Fruit fly (Drosophila melanogaster) whole organism, embryonic: ENCODE measurements around the gene fend.

Experiments
- Asciz ChIP-seq: fragments of 200-800 bp; sonication (Bioruptor generic); optimal IDR thresholded peaks from 2 replicates; lab custom pipeline; 2017; ENCODE audit warnings: missing biosample characterization, mild to moderate bottlenecking, missing genetic modification characterization, missing genetic modification reagents
- CG10274 ChIP-seq: fragments of 200-800 bp; sonication (Bioruptor generic); optimal IDR thresholded peaks from 3 replicates; lab custom pipeline; 2017; ENCODE audit warnings: missing biosample characterization, mild to moderate bottlenecking, missing genetic modification characterization
- CG12942 ChIP-seq: fragments of 200-800 bp; sonication (Bioruptor generic); optimal IDR thresholded peaks from 3 replicates; lab custom pipeline; 2016; ENCODE audit warnings: missing biosample characterization, missing genetic modification characterization
- CG16863 ChIP-seq: fragments of 200-800 bp; sonication (Bioruptor generic); optimal IDR thresholded peaks from 3 replicates; lab custom pipeline; 2016; ENCODE audit warnings: missing biosample characterization, missing genetic modification characterization
- CG17186 ChIP-seq: fragments of 200-800 bp; sonication (Bioruptor generic); optimal IDR thresholded peaks from 3 replicates; lab custom pipeline; 2017; ENCODE audit warnings: missing biosample characterization, missing genetic modification reagents, missing genetic modification characterization
- CG17385 ChIP-seq: fragments of 200-800 bp; sonication (Bioruptor generic); optimal IDR thresholded peaks from 3 replicates; lab custom pipeline; 2018; ENCODE audit warnings: missing biosample characterization, mild to moderate bottlenecking, missing genetic modification characterization
- CG1832 ChIP-seq: fragments of 200-800 bp; sonication (Bioruptor generic); optimal IDR thresholded peaks from 2 replicates; lab custom pipeline; 2017; ENCODE audit warnings: missing biosample characterization, mild to moderate bottlenecking, missing genetic modification characterization, inconsistent platforms
- CG3163 ChIP-seq: fragments of 200-800 bp; sonication (Bioruptor generic); optimal IDR thresholded peaks from 3 replicates; lab custom pipeline; 2016; ENCODE audit warnings: missing biosample characterization, missing genetic modification characterization
- CG32532 ChIP-seq: fragments of 200-800 bp; sonication (Bioruptor generic); IDR thresholded peaks from 2 replicates; pipeline ENCODE4 v1.3.6; 2022; ENCODE audit warnings: missing biosample characterization, missing genetic modification characterization
- CG32772 ChIP-seq: fragments of 200-800 bp; sonication (Bioruptor generic); IDR thresholded peaks from 2 replicates; pipeline ENCODE4 v1.3.6; 2022; ENCODE audit warnings: missing biosample characterization, missing genetic modification characterization
- CG34376 ChIP-seq: fragments of 200-800 bp; sonication (Bioruptor generic); optimal IDR thresholded peaks from 2 replicates; lab custom pipeline; 2018; ENCODE audit warnings: missing biosample characterization, mild to moderate bottlenecking, missing genetic modification characterization
- CG4730 ChIP-seq: fragments of 200-800 bp; sonication (Bioruptor generic); IDR thresholded peaks from 2 replicates; pipeline ENCODE4 v1.3.6; 2022; ENCODE audit warnings: missing biosample characterization, missing genetic modification characterization
- CG5180 ChIP-seq: fragments of 200-800 bp; sonication (Bioruptor generic); optimal IDR thresholded peaks from 3 replicates; lab custom pipeline; 2017; ENCODE audit warnings: missing biosample characterization, missing genetic modification characterization, mild to moderate bottlenecking, moderate library complexity, missing genetic modification reagents
- CG5953 ChIP-seq: fragments of 200-800 bp; sonication (Bioruptor generic); IDR thresholded peaks from 2 replicates; pipeline ENCODE4 v1.3.6; 2022; ENCODE audit warnings: missing biosample characterization, missing genetic modification characterization
- CG6654 ChIP-seq: fragments of 200-800 bp; sonication (Bioruptor generic); optimal IDR thresholded peaks from 2 replicates; lab custom pipeline; 2017; ENCODE audit warnings: missing biosample characterization, mild to moderate bottlenecking, missing genetic modification characterization
- CG6813 ChIP-seq: fragments of 200-800 bp; sonication (Bioruptor generic); optimal IDR thresholded peaks from 2 replicates; lab custom pipeline; 2017; ENCODE audit warnings: missing biosample characterization, missing genetic modification characterization, mild to moderate bottlenecking, moderate library complexity, missing genetic modification reagents
- CG7556 ChIP-seq: fragments of 200-800 bp; sonication (Bioruptor generic); optimal IDR thresholded peaks from 2 replicates; lab custom pipeline; 2017; ENCODE audit warnings: missing biosample characterization, mild to moderate bottlenecking, missing genetic modification characterization
- CG8924 ChIP-seq: fragments of 200-800 bp; optimal IDR thresholded peaks from 3 replicates; lab custom pipeline; 2019; ENCODE audit warnings: missing biosample characterization, mild to moderate bottlenecking, missing genetic modification characterization, moderate library complexity
- Chrac-16 ChIP-seq: fragments of 200-800 bp; sonication (Bioruptor generic); optimal IDR thresholded peaks from 3 replicates; lab custom pipeline; 2016; ENCODE audit warnings: missing biosample characterization, missing genetic modification characterization
- Dbx ChIP-seq: fragments of 200-800 bp; sonication (Bioruptor generic); IDR thresholded peaks from 3 replicates; pipeline ENCODE4 v1.3.6; 2022; ENCODE audit warnings: missing biosample characterization, missing genetic modification characterization
- Dp ChIP-seq: fragments of 200-800 bp; sonication (Bioruptor generic); optimal IDR thresholded peaks from 2 replicates; lab custom pipeline; 2018; ENCODE audit warnings: missing biosample characterization, mild to moderate bottlenecking, missing genetic modification characterization, moderate library complexity
- GATAe ChIP-seq: fragments of 200-800 bp; sonication (Bioruptor generic); conservative IDR thresholded peaks from 2 replicates; pipeline ENCODE4 v1.3.6; 2022; ENCODE audit warnings: missing biosample characterization, missing genetic modification characterization
- HLH3B ChIP-seq: fragments of 200-800 bp; sonication (Bioruptor generic); IDR thresholded peaks from 2 replicates; pipeline ENCODE4 v1.3.6; 2022; ENCODE audit warnings: missing biosample characterization, missing genetic modification characterization
- Hr3 ChIP-seq: fragments of 200-800 bp; sonication (Bioruptor generic); optimal IDR thresholded peaks from 3 replicates; lab custom pipeline; 2016; ENCODE audit warnings: missing biosample characterization, missing genetic modification characterization
- Mes4 ChIP-seq: fragments of 200-800 bp; sonication (Bioruptor generic); optimal IDR thresholded peaks from 2 replicates; lab custom pipeline; 2016; ENCODE audit warnings: missing biosample characterization, missing genetic modification characterization
- ab ChIP-seq: fragments of 200-800 bp; sonication (Bioruptor generic); optimal IDR thresholded peaks from 2 replicates; lab custom pipeline; 2016; ENCODE audit warnings: missing biosample characterization, missing genetic modification characterization
- ac ChIP-seq: fragments of 200-800 bp; sonication (Bioruptor generic); optimal IDR thresholded peaks from 3 replicates; lab custom pipeline; 2017; ENCODE audit warnings: missing biosample characterization, mild to moderate bottlenecking, missing genetic modification characterization
- bab2 ChIP-seq: fragments of 200-800 bp; sonication (Bioruptor generic); optimal IDR thresholded peaks from 2 replicates; lab custom pipeline; 2016; ENCODE audit warnings: missing biosample characterization, missing genetic modification characterization
- bcd ChIP-seq: fragments of 200-800 bp; sonication (Bioruptor generic); optimal IDR thresholded peaks from 2 replicates; lab custom pipeline; 2017; ENCODE audit warnings: missing biosample characterization, mild to moderate bottlenecking, missing genetic modification characterization
- bsh ChIP-seq, 2 experiments: fragments of 200-800 bp; sonication (Bioruptor generic); optimal IDR thresholded peaks; 2 replicates each; lab custom pipeline; 2017 to 2018; ENCODE audit warnings: mild to moderate bottlenecking in 2 of 2, missing biosample characterization in 2 of 2, missing genetic modification characterization in 2 of 2, moderate library complexity in 1 of 2
- cas ChIP-seq: fragments of 200-800 bp; sonication (Bioruptor generic); IDR thresholded peaks from 2 replicates; pipeline ENCODE4 v1.3.6; 2022; ENCODE audit warnings: missing biosample characterization, missing genetic modification characterization
- croc ChIP-seq: fragments of 200-800 bp; sonication (Bioruptor generic); conservative IDR thresholded peaks from 3 replicates; pipeline ENCODE4 v1.3.6; 2022; ENCODE audit warnings: missing biosample characterization, missing genetic modification characterization
- ewg ChIP-seq: fragments of 200-800 bp; sonication (Bioruptor generic); optimal IDR thresholded peaks from 3 replicates; lab custom pipeline; 2017; ENCODE audit warnings: mild to moderate bottlenecking, missing biosample characterization, missing genetic modification reagents, missing genetic modification characterization
- fd64A ChIP-seq: fragments of 200-800 bp; sonication (Bioruptor generic); optimal IDR thresholded peaks from 3 replicates; lab custom pipeline; 2018; ENCODE audit warnings: missing biosample characterization, mild to moderate bottlenecking, missing genetic modification characterization
- fd96Cb ChIP-seq: fragments of 200-800 bp; sonication (Bioruptor generic); optimal IDR thresholded peaks from 2 replicates; lab custom pipeline; 2018; ENCODE audit warnings: missing biosample characterization, mild to moderate bottlenecking, missing genetic modification characterization, moderate library complexity
- gro ChIP-seq: fragments of 200-800 bp; sonication (Bioruptor generic); optimal IDR thresholded peaks from 2 replicates; lab custom pipeline; 2016; ENCODE audit warnings: missing biosample characterization, missing genetic modification characterization
- ken ChIP-seq: fragments of 200-800 bp; sonication (Bioruptor generic); IDR thresholded peaks from 3 replicates; pipeline ENCODE4 v1.3.6; 2022; ENCODE audit warnings: missing biosample characterization, missing genetic modification characterization
- nerfin-2 ChIP-seq: fragments of 200-800 bp; sonication (Bioruptor generic); IDR thresholded peaks from 2 replicates; pipeline ENCODE4 v1.3.6; 2022; ENCODE audit warnings: missing biosample characterization, missing genetic modification characterization; ENCODE audit not compliant: partially characterized antibody
- oc ChIP-seq: fragments of 200-800 bp; sonication (Bioruptor generic); optimal IDR thresholded peaks from 2 replicates; lab custom pipeline; 2018; ENCODE audit warnings: missing biosample characterization, mild to moderate bottlenecking, missing genetic modification characterization, moderate library complexity
- peb ChIP-seq: fragments of 200-800 bp; sonication (Bioruptor generic); IDR thresholded peaks from 2 replicates; pipeline ENCODE4 v1.3.6; 2022; ENCODE audit warnings: missing biosample characterization, missing genetic modification characterization
- pfk ChIP-seq: fragments of 200-800 bp; sonication (Bioruptor generic); optimal IDR thresholded peaks from 2 replicates; lab custom pipeline; 2018; ENCODE audit warnings: missing biosample characterization, mild to moderate bottlenecking, missing genetic modification characterization, moderate library complexity
- run ChIP-seq: fragments of 200-800 bp; sonication (Bioruptor generic); optimal IDR thresholded peaks from 3 replicates; lab custom pipeline; 2018; ENCODE audit warnings: missing biosample characterization, mild to moderate bottlenecking, missing genetic modification characterization
- scrt ChIP-seq: fragments of 200-800 bp; sonication (Bioruptor generic); optimal IDR thresholded peaks from 2 replicates; lab custom pipeline; 2018; ENCODE audit warnings: missing biosample characterization, mild to moderate bottlenecking, missing genetic modification characterization, moderate library complexity
- ssp ChIP-seq: fragments of 200-800 bp; sonication (Bioruptor generic); IDR thresholded peaks from 2 replicates; pipeline ENCODE4 v1.3.6; 2022; ENCODE audit warnings: missing biosample characterization, missing genetic modification characterization
- stc ChIP-seq: fragments of 200-800 bp; sonication (Bioruptor generic); IDR thresholded peaks from 2 replicates; pipeline ENCODE4 v1.3.6; 2022; ENCODE audit warnings: missing biosample characterization, missing genetic modification characterization
- tgo ChIP-seq: fragments of 200-800 bp; sonication (Bioruptor generic); IDR thresholded peaks from 3 replicates; pipeline ENCODE4 v1.3.6; 2022; ENCODE audit warnings: missing biosample characterization, missing genetic modification characterization
- trh ChIP-seq: fragments of 200-800 bp; sonication (Bioruptor generic); optimal IDR thresholded peaks from 2 replicates; lab custom pipeline; 2016; ENCODE audit warnings: missing biosample characterization, missing genetic modification characterization
- zen2 ChIP-seq: fragments of 200-800 bp; sonication (Bioruptor generic); IDR thresholded peaks from 3 replicates; pipeline ENCODE4 v1.3.6; 2022; ENCODE audit warnings: missing biosample characterization, missing genetic modification characterization; ENCODE audit not compliant: partially characterized antibody

Gene fend

DNA sequence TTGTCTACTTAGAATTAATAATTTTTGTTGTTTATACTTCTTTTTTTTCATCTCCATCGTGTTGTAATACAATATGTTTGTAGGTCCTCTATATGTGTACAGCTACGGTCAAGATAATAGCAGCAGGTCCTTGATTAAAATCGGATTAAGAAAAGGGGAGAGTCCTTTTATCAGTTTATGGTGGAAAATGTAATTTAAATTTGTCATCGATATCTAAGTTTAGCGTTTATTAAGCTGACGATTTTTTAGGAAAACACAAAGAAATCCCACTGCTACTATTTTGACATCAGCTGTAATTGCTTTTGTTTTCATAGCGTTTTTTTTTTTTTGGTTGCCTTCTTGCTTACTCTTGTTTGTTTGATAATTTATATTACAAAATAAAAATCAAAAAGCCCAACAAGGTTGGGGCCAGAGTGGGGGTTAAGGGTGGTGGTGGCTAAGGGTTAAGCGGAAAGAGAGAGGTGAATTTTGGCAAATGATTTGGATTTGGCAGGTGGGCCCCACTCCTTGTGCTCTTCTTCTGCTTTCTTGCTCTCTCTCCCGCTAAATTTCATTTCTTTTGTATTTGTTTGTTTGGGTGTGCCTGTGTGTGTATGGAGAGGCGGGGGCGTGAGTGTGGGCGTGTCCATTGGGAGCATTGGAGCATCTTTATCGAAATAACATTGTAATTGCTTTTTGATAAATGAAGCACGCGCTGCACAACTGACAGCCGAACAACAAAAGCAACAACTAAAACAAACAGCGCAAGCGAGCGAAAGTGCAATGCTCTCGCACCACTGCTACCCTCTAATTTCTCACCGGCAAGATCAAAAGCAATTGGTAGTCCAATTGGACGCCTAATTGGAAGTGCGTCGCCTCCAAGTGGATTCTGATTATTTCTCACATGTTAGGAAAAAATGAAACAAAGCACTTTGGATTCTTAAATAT is 13.8 kb downstream of the fend start (continued):
- TF ChIP-seq tgo (no peak), Dbx (no peak), GATAe (GFP tag; lab: Robert Waterston, UW) (no peak), ac (GFP tag; lab: Kevin White, UChicago) (no peak), ewg (no peak), peb (GFP tag; lab: Robert Waterston, UW) (no peak), gro (GFP tag; lab: Kevin White, UChicago) (peak; percentile 7), pfk (GFP tag; lab: Kevin White, UChicago) (no peak), CG6813 (GFP tag; lab: Kevin White, UChicago) (peak; percentile 53), fd96Cb (tag; lab: Kevin White, UChicago) (peak; percentile 49), bcd (GFP tag; lab: Kevin White, UChicago) (peak; percentile 29), CG8924 (tag; lab: Kevin White, UChicago) (peak; percentile 57), zen2 (GFP tag; lab: Robert Waterston, UW) (no peak), CG4730 (no peak; the same call in 1 of the 2 replicates), oc (tag; lab: Kevin White, UChicago) (no peak), ab (GFP tag; lab: Kevin White, UChicago) (no peak), scrt (peak; percentile 4), nerfin-2 (GFP tag; lab: Robert Waterston, UW) (no peak), CG1832 (GFP tag; lab: Kevin White, UChicago) (no peak), Asciz (GFP tag; lab: Kevin White, UChicago) (peak; percentile 11), Chrac-16 (GFP tag; lab: Kevin White, UChicago) (no peak), CG12942 (GFP tag; lab: Kevin White, UChicago) (no peak), CG34376 (no peak), bab2 (GFP tag; lab: Kevin White, UChicago) (peak; percentile 33), CG3163 (GFP tag; lab: Kevin White, UChicago) (no peak), CG5953 (GFP tag; lab: Robert Waterston, UW) (no peak), trh (GFP tag; lab: Kevin White, UChicago) (no peak), HLH3B (GFP tag; lab: Robert Waterston, UW) (peak; percentile 20; the same call in 1 of the 2 replicates), CG7556 (GFP tag; lab: Kevin White, UChicago) (peak; percentile 46), stc (no peak), cas (GFP tag; lab: Robert Waterston, UW) (no peak), ken (GFP tag; lab: Robert Waterston, UW) (peak; percentile 41; the same call in 1 of the 3 replicates), fd64A (no peak), croc (GFP tag; lab: Robert Waterston, UW) (no peak), CG32772 (GFP tag; lab: Robert Waterston, UW) (no peak), CG6654 (GFP tag; lab: Kevin White, UChicago) (no peak), ssp (no peak), CG17385 (GFP tag; lab: Kevin White, UChicago) (peak; percentile 57), bsh (GFP tag; optimal IDR thresholded peaks at IDR 0.05; lab: Kevin White, UChicago) (peak in 1 of 2 experiments; percentile 62), CG17186 (GFP tag; lab: Kevin White, UChicago) (no peak), Dp (no peak), Hr3 (GFP tag; lab: Kevin White, UChicago) (peak; percentile 8), CG5180 (GFP tag; lab: Kevin White, UChicago) (no peak), run (tag; lab: Kevin White, UChicago) (no peak), CG10274 (GFP tag; lab: Kevin White, UChicago) (peak; percentile 13), CG32532 (GFP tag; lab: Robert Waterston, UW) (peak; percentile 58; the same call in 1 of the 2 replicates), Mes4 (GFP tag; lab: Kevin White, UChicago) (peak; percentile 5), CG16863 (peak; percentile 0)
